Worm (Caenorhabditis elegans) whole organism, L3 larva: ENCODE data around the gene ugt-1.

ENCODE experiments used
- ZK546.5 ChIP-seq: sonication (generic microtip); optimal IDR thresholded peaks from 2 replicates; lab custom pipeline; 2017; ENCODE audit warnings: missing biosample characterization, missing genetic modification characterization
- aly-2 ChIP-seq: fragments of 150-350 bp; optimal IDR thresholded peaks from 2 replicates; lab custom pipeline; 2014; ENCODE audit warnings: missing biosample characterization, missing genetic modification characterization
- ceh-16 ChIP-seq: sonication (generic microtip); optimal IDR thresholded peaks from 2 replicates; lab custom pipeline; 2017; ENCODE audit warnings: missing biosample characterization, missing genetic modification characterization
- ceh-82 ChIP-seq: fragments of 150-350 bp; optimal IDR thresholded peaks from 2 replicates; lab custom pipeline; 2014; ENCODE audit warnings: missing biosample characterization, missing genetic modification characterization
- ceh-9 ChIP-seq: sonication (generic microtip); optimal IDR thresholded peaks from 2 replicates; lab custom pipeline; 2018; ENCODE audit warnings: missing biosample characterization, missing genetic modification characterization
- daf-12 ChIP-seq: fragments of 150-350 bp; optimal IDR thresholded peaks from 2 replicates; lab custom pipeline; 2014; ENCODE audit warnings: missing biosample characterization, missing genetic modification reagents, missing genetic modification characterization
- elt-1 ChIP-seq: fragments of 150-350 bp; optimal IDR thresholded peaks from 2 replicates; lab custom pipeline; 2014; ENCODE audit warnings: missing biosample characterization, missing genetic modification characterization
- elt-2 ChIP-seq: sonication (generic microtip); optimal IDR thresholded peaks from 2 replicates; lab custom pipeline; 2016; ENCODE audit warnings: missing genetic modification reagents, mild to moderate bottlenecking, missing genetic modification characterization, missing compliant biosample characterization
- elt-3 ChIP-seq, 3 experiments: fragments of 150-350 bp in 1 of 3; sonication (generic microtip) in 2 of 3; optimal IDR thresholded peaks; 2 replicates in 2 of 3; 4 replicates in 1 of 3; lab custom pipeline; 2014 to 2017; ENCODE audit warnings: missing biosample characterization in 3 of 3, missing genetic modification characterization in 3 of 3
- eor-1 ChIP-seq, 2 experiments: fragments of 150-350 bp; optimal IDR thresholded peaks; 2 replicates each; lab custom pipeline; 2014 to 2018; ENCODE audit warnings: missing biosample characterization in 2 of 2, missing genetic modification characterization in 2 of 2
- fkh-2 ChIP-seq: fragments of 150-350 bp; optimal IDR thresholded peaks from 2 replicates; lab custom pipeline; 2014; ENCODE audit warnings: missing biosample characterization, missing genetic modification reagents, missing genetic modification characterization
- fos-1 ChIP-seq: fragments of 150-350 bp; optimal IDR thresholded peaks from 2 replicates; lab custom pipeline; 2014; ENCODE audit warnings: missing biosample characterization, missing genetic modification characterization
- jun-1 ChIP-seq: fragments of 150-350 bp; optimal IDR thresholded peaks from 2 replicates; lab custom pipeline; 2014; ENCODE audit warnings: missing biosample characterization, missing genetic modification reagents, missing genetic modification characterization
- lin-15B ChIP-seq: fragments of 150-350 bp; optimal IDR thresholded peaks from 2 replicates; lab custom pipeline; 2014; ENCODE audit warnings: missing biosample characterization, missing genetic modification characterization
- lin-39 ChIP-seq: fragments of 150-350 bp; optimal IDR thresholded peaks from 2 replicates; lab custom pipeline; 2018; ENCODE audit warnings: missing biosample characterization, missing genetic modification reagents, missing genetic modification characterization
- lsy-12 ChIP-seq: sonication (generic microtip); optimal IDR thresholded peaks from 2 replicates; lab custom pipeline; 2016; ENCODE audit warnings: mild to moderate bottlenecking, missing genetic modification characterization, missing compliant biosample characterization
- nfya-1 ChIP-seq: sonication (generic microtip); optimal IDR thresholded peaks from 2 replicates; lab custom pipeline; 2017; ENCODE audit warnings: missing genetic modification characterization, mild to moderate bottlenecking, missing compliant biosample characterization, antibody characterized with exemption, moderate library complexity; ENCODE audit not compliant: insufficient read depth
- nhr-12 ChIP-seq: fragments of 150-350 bp; optimal IDR thresholded peaks from 2 replicates; lab custom pipeline; 2014; ENCODE audit warnings: missing biosample characterization, missing genetic modification characterization
- nhr-237 ChIP-seq: fragments of 150-350 bp; optimal IDR thresholded peaks from 2 replicates; lab custom pipeline; 2014; ENCODE audit warnings: missing biosample characterization, missing genetic modification characterization
- nhr-25 ChIP-seq: sonication (generic microtip); optimal IDR thresholded peaks from 2 replicates; lab custom pipeline; 2017; ENCODE audit warnings: missing biosample characterization, missing genetic modification characterization
- nhr-28 ChIP-seq: fragments of 150-350 bp; optimal IDR thresholded peaks from 2 replicates; lab custom pipeline; 2014; ENCODE audit warnings: missing biosample characterization, missing genetic modification characterization
- nhr-43 ChIP-seq: sonication (generic microtip); optimal IDR thresholded peaks from 2 replicates; lab custom pipeline; 2016; ENCODE audit warnings: mild to moderate bottlenecking, missing genetic modification characterization, missing compliant biosample characterization; ENCODE audit not compliant: poor library complexity, severe bottlenecking
- nhr-67 ChIP-seq: fragments of 150-350 bp; optimal IDR thresholded peaks from 2 replicates; lab custom pipeline; 2014; ENCODE audit warnings: missing biosample characterization, missing genetic modification characterization
- nhr-76 ChIP-seq: fragments of 150-350 bp; sonication (generic microtip); optimal IDR thresholded peaks from 5 replicates; lab custom pipeline; 2014; ENCODE audit warnings: missing biosample characterization, missing genetic modification characterization
- pha-4 ChIP-seq: fragments of 150-350 bp; optimal IDR thresholded peaks from 2 replicates; lab custom pipeline; 2014; ENCODE audit warnings: missing biosample characterization, missing genetic modification reagents, missing genetic modification characterization
- pqm-1 ChIP-seq: fragments of 150-350 bp; optimal IDR thresholded peaks from 2 replicates; lab custom pipeline; 2017; ENCODE audit warnings: missing biosample characterization, missing genetic modification characterization, inconsistent platforms
- sea-2 ChIP-seq: fragments of 150-350 bp; sonication (generic microtip); optimal IDR thresholded peaks from 4 replicates; lab custom pipeline; 2014; ENCODE audit warnings: missing biosample characterization, missing genetic modification reagents, missing genetic modification characterization
- skn-1 ChIP-seq: fragments of 150-350 bp; optimal IDR thresholded peaks from 2 replicates; lab custom pipeline; 2014; ENCODE audit warnings: missing biosample characterization, missing genetic modification characterization
- snpc-4 ChIP-seq: fragments of 150-350 bp; optimal IDR thresholded peaks from 2 replicates; lab custom pipeline; 2014; ENCODE audit warnings: missing biosample characterization, missing genetic modification characterization
- tbx-2 ChIP-seq: sonication (generic microtip); optimal IDR thresholded peaks from 2 replicates; lab custom pipeline; 2016; ENCODE audit warnings: mild to moderate bottlenecking, missing genetic modification characterization, missing compliant biosample characterization
- unc-39 ChIP-seq: sonication (generic microtip); optimal IDR thresholded peaks from 4 replicates; lab custom pipeline; 2017; ENCODE audit warnings: missing biosample characterization, missing genetic modification characterization
- unc-62 ChIP-seq: fragments of 150-350 bp; sonication (generic microtip); optimal IDR thresholded peaks from 4 replicates; lab custom pipeline; 2014; ENCODE audit warnings: missing biosample characterization, missing genetic modification reagents, missing genetic modification characterization
- zag-1 ChIP-seq: fragments of 150-350 bp; optimal IDR thresholded peaks from 2 replicates; lab custom pipeline; 2014; ENCODE audit warnings: missing biosample characterization, missing genetic modification characterization
- ztf-11 ChIP-seq: fragments of 150-350 bp; optimal IDR thresholded peaks from 2 replicates; lab custom pipeline; 2014; ENCODE audit warnings: missing biosample characterization, missing genetic modification characterization
- ztf-4 ChIP-seq: fragments of 150-350 bp; optimal IDR thresholded peaks from 2 replicates; lab custom pipeline; 2014; ENCODE audit warnings: missing biosample characterization, missing genetic modification characterization

Gene ugt-1

ce11 chrV:10406313-10406712 lies 10.8 kb downstream of the ugt-1 start, which contains the start of gene F15H10.7:
Gene F15H10.7 (minus strand): TSS chrV:10406413.
- TF ChIP-seq aly-2 (tag; lab: Kevin White, UChicago) (no peak), pha-4 (tag; lab: Kevin White, UChicago) (no peak), elt-1 (tag; lab: Kevin White, UChicago) (no peak), snpc-4 (tag; lab: Kevin White, UChicago) (no peak), jun-1 (tag; lab: Kevin White, UChicago) (no peak), zag-1 (tag; lab: Kevin White, UChicago) (no peak), pqm-1 (tag; lab: Kevin White, UChicago) (no peak), lin-15B (tag; lab: Kevin White, UChicago) (no peak), nhr-12 (tag; lab: Kevin White, UChicago) (no peak), fkh-2 (no peak), unc-39 (tag; lab: Kevin White, UChicago) (no peak), nhr-237 (no peak), fos-1 (tag; lab: Kevin White, UChicago) (no peak), ceh-16 (tag; lab: Kevin White, UChicago) (no peak), daf-12 (no peak), nhr-76 (tag; lab: Kevin White, UChicago) (no peak), ztf-11 (tag; lab: Kevin White, UChicago) (no peak), skn-1 (tag; lab: Kevin White, UChicago) (no peak)

- TF ChIP-seq zag-1 (tag; lab: Kevin White, UChicago) (no peak), nfya-1 (tag; lab: Kevin White, UChicago) (no peak), ceh-82 (tag; lab: Kevin White, UChicago) (no peak), nhr-25 (no peak), pha-4 (tag; lab: Kevin White, UChicago) (no peak), ztf-4 (tag; lab: Kevin White, UChicago) (no peak)
Measured at ce11 chrV:10410030-10410713, 14.7 kb downstream of the ugt-1 start, which contains the start of gene F15H10.12. Gene F15H10.12 (minus strand): TSS chrV:10410080.

- no peak for TF ChIP-seq ztf-11 (tag; lab: Kevin White, UChicago)
- no peak for TF ChIP-seq nhr-28 (tag; lab: Kevin White, UChicago)
- no peak for TF ChIP-seq nfya-1 (tag; lab: Kevin White, UChicago)
- no peak for TF ChIP-seq ZK546.5 (tag; lab: Kevin White, UChicago)
- no peak for TF ChIP-seq nhr-237
- TF ChIP-seq lsy-12 = no peak
- no peak for TF ChIP-seq lin-15B (tag; lab: Kevin White, UChicago)
- TF ChIP-seq elt-3 (tag; optimal IDR thresholded peaks at IDR 0.05; lab: Kevin White, UChicago) = no peak
- no peak for TF ChIP-seq unc-62 (GFP tag; lab: Kevin White, UChicago)
Measured at ce11 chrV:10414610-10415009, 19.1 kb downstream of the ugt-1 start, which contains the start of gene F15H10.9. Gene F15H10.9 (minus strand): TSS chrV:10414710.

DNA sequence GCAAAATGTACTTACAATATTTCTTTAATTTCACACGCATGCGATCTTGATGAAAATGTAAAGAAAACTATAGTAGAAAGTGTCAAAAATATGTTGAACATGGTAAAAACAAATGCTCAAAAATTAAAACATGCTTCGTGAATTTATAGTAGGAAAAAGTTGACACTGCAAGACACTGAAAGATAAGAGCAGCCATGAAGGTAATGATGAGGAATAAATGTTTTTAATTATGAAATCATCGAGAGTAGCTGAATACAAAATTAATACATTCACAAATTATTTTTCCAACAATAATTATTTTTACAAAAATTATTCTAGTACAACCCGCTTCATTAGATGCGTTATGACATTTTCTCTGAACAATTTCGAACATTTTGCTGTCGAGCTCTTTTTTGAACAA lies 21.5 kb downstream of the ugt-1 start, which contains the start of gene F15H10.10:
F15H10.10 (minus strand) TSS at position 101 of the 400 bp plus-strand sequence.
- TF ChIP-seq snpc-4 (tag; lab: Kevin White, UChicago) = no peak
- TF ChIP-seq tbx-2 = no peak
- TF ChIP-seq ceh-9 = no peak
- TF ChIP-seq zag-1 (tag; lab: Kevin White, UChicago) = no peak
- no peak for TF ChIP-seq sea-2 (GFP tag; lab: Kevin White, UChicago)
- no peak for TF ChIP-seq unc-39 (tag; lab: Kevin White, UChicago)
- TF ChIP-seq elt-3 (tag; optimal IDR thresholded peaks at IDR 0.05; lab: Kevin White, UChicago) = no peak
- TF ChIP-seq nhr-43 = no peak
- TF ChIP-seq nhr-67 (tag; lab: Kevin White, UChicago) = no peak
- TF ChIP-seq elt-2 = no peak
- TF ChIP-seq lin-39 (tag; lab: Kevin White, UChicago) = no peak
- no peak for TF ChIP-seq nhr-237
- TF ChIP-seq ceh-82 (tag; lab: Kevin White, UChicago) = no peak
- TF ChIP-seq lin-15B (tag; lab: Kevin White, UChicago) = no peak
- no peak for TF ChIP-seq eor-1 (tag; optimal IDR thresholded peaks at IDR 0.05; lab: Kevin White, UChicago)
